Worm (Caenorhabditis elegans): ENCODE results near the gene C49H3.16.

DNA sequence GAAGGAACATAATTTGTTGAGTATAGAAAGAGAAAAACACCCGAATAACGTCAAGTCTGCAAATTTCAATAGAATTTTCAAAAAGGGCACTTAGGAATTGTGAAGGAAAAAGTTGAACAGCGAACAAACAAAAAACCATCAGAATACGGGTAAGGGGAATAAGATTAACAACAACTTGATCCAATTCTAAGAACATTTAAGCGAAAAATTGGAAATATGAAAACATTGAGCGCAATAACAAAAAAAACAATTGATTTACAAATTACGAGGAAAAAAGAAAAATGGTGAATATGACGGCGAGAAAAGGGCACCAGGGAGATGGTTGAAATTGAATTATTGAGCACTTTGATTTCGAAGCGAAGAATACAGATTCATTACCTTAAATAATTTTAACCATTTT, 3.3 kb upstream of the C49H3.16 start:
- TF ChIP-seq nhr-237 (tag; optimal IDR thresholded peaks at IDR 0.05), result no peak
- TF ChIP-seq R02D3.7 (tag; optimal IDR thresholded peaks at IDR 0.05), result no peak
- TF ChIP-seq nhr-25 (tag; optimal IDR thresholded peaks at IDR 0.05), result no peak
- TF ChIP-seq ZK546.5 (tag; optimal IDR thresholded peaks at IDR 0.05), result no peak
- TF ChIP-seq ztf-4 (tag; optimal IDR thresholded peaks at IDR 0.05), result no peak
